Worm (Caenorhabditis elegans) whole organism, L4 larva: Measurements from ENCODE around the gene fbxa-26.
A peak's percentile ranks its signal among the peaks of the same experiment; 100 is the strongest.

Source experiments
- F44E2.7 ChIP-seq: fragments of 200-800 bp; sonication (Bioruptor generic); IDR thresholded peaks from 2 replicates; pipeline ENCODE4 v2.1.2; 2022; ENCODE audit warnings: missing genetic modification characterization, missing compliant biosample characterization
- aly-2 ChIP-seq: sonication (generic microtip); optimal IDR thresholded peaks from 2 replicates; lab custom pipeline; 2018; ENCODE audit warnings: missing biosample characterization, missing genetic modification characterization
- ama-1 ChIP-seq: fragments of 150-350 bp; optimal IDR thresholded peaks from 2 replicates; lab custom pipeline; 2014; ENCODE audit warnings: inconsistent platforms, mixed read lengths
- ces-1 ChIP-seq: fragments of 150-350 bp; sonication (generic microtip); optimal IDR thresholded peaks from 4 replicates; lab custom pipeline; 2014; ENCODE audit warnings: missing biosample characterization, missing genetic modification reagents, missing genetic modification characterization
- dve-1 ChIP-seq: sonication (generic microtip); optimal IDR thresholded peaks from 2 replicates; lab custom pipeline; 2017; ENCODE audit warnings: antibody characterized with exemption, mild to moderate bottlenecking, missing genetic modification characterization, missing compliant biosample characterization; ENCODE audit not compliant: insufficient read depth
- nhr-237 ChIP-seq: sonication (generic microtip); optimal IDR thresholded peaks from 2 replicates; lab custom pipeline; 2017; ENCODE audit warnings: missing biosample characterization, missing genetic modification characterization
- unc-39 ChIP-seq: sonication (generic microtip); optimal IDR thresholded peaks from 2 replicates; lab custom pipeline; 2017; ENCODE audit warnings: missing biosample characterization, missing genetic modification characterization
- zag-1 ChIP-seq: fragments of 150-350 bp; optimal IDR thresholded peaks from 2 replicates; lab custom pipeline; 2014; ENCODE audit warnings: missing biosample characterization, missing genetic modification characterization

ce11 chrIII:1388274-1389058 lies 46.1 kb upstream of the fbxa-26 start, which contains the start of gene pals-20:
- TF ChIP-seq unc-39 (tag; lab: Kevin White, UChicago) (no peak), ces-1 (GFP tag; lab: Kevin White, UChicago) (no peak), ama-1 (lab: Kevin White, UChicago) (no peak), aly-2 (tag; lab: Kevin White, UChicago) (no peak), nhr-237 (tag; lab: Kevin White, UChicago) (no peak), F44E2.7 (GFP tag; lab: Robert Waterston, UW) (no peak), zag-1 (tag; lab: Kevin White, UChicago) (no peak), dve-1 (peak; percentile 70)
